Fruit fly (Drosophila melanogaster) Kc167 (cell line): Measurements from ENCODE around the gene CG5521.

Experiments
- h ChIP-seq: fragments of >200 bp; optimal IDR thresholded peaks from 3 replicates; lab custom pipeline; 2018; ENCODE audit warnings: missing external identifiers
- psq ChIP-seq: fragments of >200 bp; optimal IDR thresholded peaks from 2 replicates; lab custom pipeline; 2017; ENCODE audit warnings: missing external identifiers

dm6 chr3R:26982106-26982505, 15.4 kb downstream of the CG5521 start:
- TF ChIP-seq h (lab: Kevin White, UChicago) = no peak
- TF ChIP-seq psq (lab: Kevin White, UChicago) = no peak
